Worm (Caenorhabditis elegans) whole organism, late embryonic: Measurements from ENCODE around the gene attf-5.

Experiments
- C08G9.2 ChIP-seq: sonication (generic microtip); optimal IDR thresholded peaks from 2 replicates; lab custom pipeline; 2016; ENCODE audit warnings: mild to moderate bottlenecking, missing genetic modification characterization, moderate library complexity, missing compliant biosample characterization
- C38D4.7 ChIP-seq: fragments of 200-800 bp; sonication (Bioruptor generic); optimal IDR thresholded peaks from 2 replicates; lab custom pipeline; 2018; ENCODE audit warnings: mild to moderate bottlenecking, missing genetic modification characterization, moderate library complexity, missing compliant biosample characterization
- T23F11.4 ChIP-seq: fragments of 200-800 bp; sonication (Bioruptor generic); optimal IDR thresholded peaks from 2 replicates; lab custom pipeline; 2018; ENCODE audit warnings: mild to moderate bottlenecking, missing genetic modification characterization, missing compliant biosample characterization
- ahr-1 ChIP-seq: sonication (generic microtip); optimal IDR thresholded peaks from 2 replicates; lab custom pipeline; 2016; ENCODE audit warnings: missing genetic modification characterization, missing compliant biosample characterization
- ceh-14 ChIP-seq: sonication (generic microtip); optimal IDR thresholded peaks from 2 replicates; lab custom pipeline; 2016; ENCODE audit warnings: missing genotype, missing genetic modification characterization, missing compliant biosample characterization
- ceh-18 ChIP-seq: sonication (generic microtip); optimal IDR thresholded peaks from 2 replicates; lab custom pipeline; 2016; ENCODE audit warnings: missing genetic modification characterization, missing compliant biosample characterization
- ceh-19 ChIP-seq: fragments of 200-800 bp; sonication (Bioruptor generic); optimal IDR thresholded peaks from 2 replicates; lab custom pipeline; 2018; ENCODE audit warnings: mild to moderate bottlenecking, missing genetic modification characterization, missing compliant biosample characterization
- ceh-2 ChIP-seq: sonication (generic microtip); optimal IDR thresholded peaks from 2 replicates; lab custom pipeline; 2016; ENCODE audit warnings: missing genotype, missing genetic modification characterization, missing compliant biosample characterization
- ceh-22 ChIP-seq: sonication (generic microtip); optimal IDR thresholded peaks from 2 replicates; lab custom pipeline; 2017; ENCODE audit warnings: missing biosample characterization, missing genetic modification characterization
- ceh-30 ChIP-seq: fragments of 150-350 bp; optimal IDR thresholded peaks from 2 replicates; lab custom pipeline; 2014; ENCODE audit warnings: missing biosample characterization, missing genetic modification characterization
- ceh-31 ChIP-seq: sonication (generic microtip); optimal IDR thresholded peaks from 2 replicates; lab custom pipeline; 2016; ENCODE audit warnings: missing genetic modification characterization, missing compliant biosample characterization
- ceh-34 ChIP-seq: sonication (generic microtip); optimal IDR thresholded peaks from 2 replicates; lab custom pipeline; 2016; ENCODE audit warnings: mild to moderate bottlenecking, missing genetic modification characterization, missing compliant biosample characterization
- ceh-48 ChIP-seq: sonication (generic microtip); optimal IDR thresholded peaks from 2 replicates; lab custom pipeline; 2016; ENCODE audit warnings: missing genetic modification characterization, inconsistent platforms, missing compliant biosample characterization
- che-1 ChIP-seq: sonication (generic microtip); optimal IDR thresholded peaks from 2 replicates; lab custom pipeline; 2016; ENCODE audit warnings: mild to moderate bottlenecking, missing genetic modification characterization, missing compliant biosample characterization
- dve-1 ChIP-seq: sonication (generic microtip); optimal IDR thresholded peaks from 2 replicates; lab custom pipeline; 2017; ENCODE audit warnings: antibody characterized with exemption, mild to moderate bottlenecking, missing genetic modification characterization, missing compliant biosample characterization
- elt-2 ChIP-seq: sonication (generic microtip); optimal IDR thresholded peaks from 2 replicates; lab custom pipeline; 2016; ENCODE audit warnings: missing genetic modification reagents, missing genetic modification characterization, missing compliant biosample characterization
- fax-1 ChIP-seq: sonication (generic microtip); optimal IDR thresholded peaks from 2 replicates; lab custom pipeline; 2016; ENCODE audit warnings: missing genotype, missing genetic modification characterization, missing compliant biosample characterization
- gmeb-2 ChIP-seq: sonication (generic microtip); optimal IDR thresholded peaks from 2 replicates; lab custom pipeline; 2016; ENCODE audit warnings: missing genetic modification characterization, inconsistent platforms, missing compliant biosample characterization
- hlh-13 ChIP-seq: fragments of 200-800 bp; sonication (Bioruptor generic); optimal IDR thresholded peaks from 2 replicates; lab custom pipeline; 2018; ENCODE audit warnings: mild to moderate bottlenecking, missing genetic modification characterization, missing compliant biosample characterization
- hlh-15 ChIP-seq: sonication (generic microtip); optimal IDR thresholded peaks from 2 replicates; lab custom pipeline; 2016; ENCODE audit warnings: missing genetic modification characterization, missing compliant biosample characterization
- hlh-30 ChIP-seq: sonication (generic microtip); optimal IDR thresholded peaks from 2 replicates; lab custom pipeline; 2017; ENCODE audit warnings: antibody characterized with exemption, missing genetic modification characterization, missing compliant biosample characterization; ENCODE audit not compliant: insufficient read depth
- hlh-6 ChIP-seq: sonication (generic microtip); optimal IDR thresholded peaks from 2 replicates; lab custom pipeline; 2016; ENCODE audit warnings: missing genotype, missing genetic modification characterization, missing compliant biosample characterization
- lin-11 ChIP-seq: fragments of 200-800 bp; sonication (Bioruptor generic); optimal IDR thresholded peaks from 2 replicates; lab custom pipeline; 2018; ENCODE audit warnings: mild to moderate bottlenecking, missing genetic modification characterization, missing compliant biosample characterization
- mec-3 ChIP-seq: sonication (generic microtip); optimal IDR thresholded peaks from 2 replicates; lab custom pipeline; 2016; ENCODE audit warnings: borderline replicate concordance, missing genetic modification characterization, missing compliant biosample characterization
- nfya-1 ChIP-seq: sonication (generic microtip); optimal IDR thresholded peaks from 2 replicates; lab custom pipeline; 2017; ENCODE audit warnings: missing genetic modification characterization, mild to moderate bottlenecking, missing compliant biosample characterization, antibody characterized with exemption, moderate library complexity
- npax-4 ChIP-seq: sonication (generic microtip); optimal IDR thresholded peaks from 2 replicates; lab custom pipeline; 2016; ENCODE audit warnings: missing genetic modification characterization, missing compliant biosample characterization
- pat-9 ChIP-seq: fragments of 200-800 bp; sonication (Bioruptor generic); optimal IDR thresholded peaks from 2 replicates; lab custom pipeline; 2018; ENCODE audit warnings: mild to moderate bottlenecking, missing genetic modification characterization, moderate library complexity, missing compliant biosample characterization
- pros-1 ChIP-seq: fragments of 150-350 bp; optimal IDR thresholded peaks from 2 replicates; lab custom pipeline; 2014; ENCODE audit warnings: missing biosample characterization, missing genetic modification reagents, missing genetic modification characterization
- ref-2 ChIP-seq: sonication (generic microtip); optimal IDR thresholded peaks from 2 replicates; lab custom pipeline; 2016; ENCODE audit warnings: missing genetic modification characterization, missing compliant biosample characterization
- rnt-1 ChIP-seq: sonication (generic microtip); optimal IDR thresholded peaks from 2 replicates; lab custom pipeline; 2016; ENCODE audit warnings: missing genetic modification characterization, missing compliant biosample characterization
- sdc-2 ChIP-seq: sonication (generic microtip); optimal IDR thresholded peaks from 2 replicates; lab custom pipeline; 2016; ENCODE audit warnings: missing genotype, missing genetic modification characterization, missing compliant biosample characterization
- syd-9 ChIP-seq: sonication (generic microtip); optimal IDR thresholded peaks from 2 replicates; lab custom pipeline; 2016; ENCODE audit warnings: mild to moderate bottlenecking, missing genetic modification characterization, moderate library complexity, missing compliant biosample characterization
- tbx-2 ChIP-seq: sonication (generic microtip); optimal IDR thresholded peaks from 2 replicates; lab custom pipeline; 2016; ENCODE audit warnings: missing genetic modification characterization, missing compliant biosample characterization
- tbx-7 ChIP-seq: sonication (generic microtip); optimal IDR thresholded peaks from 2 replicates; lab custom pipeline; 2016; ENCODE audit warnings: missing genotype, missing genetic modification characterization, missing compliant biosample characterization
- unc-3 ChIP-seq, 2 experiments: fragments of 200-800 bp in 1 of 2; sonication (Bioruptor generic) in 1 of 2; sonication (generic microtip) in 1 of 2; conservative IDR thresholded peaks in 1 of 2; optimal IDR thresholded peaks in 1 of 2; 2 replicates each; pipeline versions ENCODE4 v1.3.6 to Lab custom; 2016 to 2022; ENCODE audit warnings: missing compliant biosample characterization in 2 of 2, missing genetic modification characterization in 2 of 2, missing genetic modification reagents in 1 of 2
- unc-42 ChIP-seq: sonication (generic microtip); optimal IDR thresholded peaks from 2 replicates; lab custom pipeline; 2016; ENCODE audit warnings: missing genotype, missing genetic modification characterization, missing compliant biosample characterization
- unc-55 ChIP-seq: sonication (generic microtip); optimal IDR thresholded peaks from 2 replicates; lab custom pipeline; 2017; ENCODE audit warnings: missing biosample characterization, missing genetic modification reagents, missing genetic modification characterization
- zip-5 ChIP-seq: sonication (generic microtip); optimal IDR thresholded peaks from 2 replicates; lab custom pipeline; 2016; ENCODE audit warnings: missing genetic modification characterization, missing compliant biosample characterization

attf-5 gene

ce11 chrX:823736-824135, 35.6 kb downstream of the attf-5 start:
- TF ChIP-seq C08G9.2 (tag; lab: Kevin White, UChicago) = no peak
- TF ChIP-seq T23F11.4 = no peak
- TF ChIP-seq ceh-30 (tag; lab: Kevin White, UChicago) = no peak
- TF ChIP-seq ref-2 (tag; lab: Kevin White, UChicago) = no peak
- no peak for TF ChIP-seq ceh-22 (tag; lab: Kevin White, UChicago)
- TF ChIP-seq rnt-1 (tag; lab: Kevin White, UChicago) = no peak
- no peak for TF ChIP-seq unc-42
- TF ChIP-seq zip-5 = no peak
- no peak for TF ChIP-seq C38D4.7
- TF ChIP-seq unc-3 (GFP tag; conservative IDR thresholded peaks at IDR 0.05; lab: Robert Waterston, UW) = no peak
- TF ChIP-seq unc-3 (tag; optimal IDR thresholded peaks at IDR 0.05; lab: Kevin White, UChicago) = no peak
- TF ChIP-seq elt-2 (tag; lab: Kevin White, UChicago) = no peak
- no peak for TF ChIP-seq ceh-2
- TF ChIP-seq tbx-7 (tag; lab: Kevin White, UChicago) = no peak
- TF ChIP-seq nfya-1 (tag; lab: Kevin White, UChicago) = no peak
- TF ChIP-seq, all 69 proteins: peak for 0

- no peak for TF ChIP-seq hlh-15
- TF ChIP-seq gmeb-2 = no peak
- TF ChIP-seq hlh-6 (tag; lab: Kevin White, UChicago) = no peak
- no peak for TF ChIP-seq ref-2 (tag; lab: Kevin White, UChicago)
- no peak for TF ChIP-seq pat-9 (tag; lab: Kevin White, UChicago)
- no peak for TF ChIP-seq unc-3 (GFP tag; conservative IDR thresholded peaks at IDR 0.05; lab: Robert Waterston, UW)
- TF ChIP-seq unc-3 (tag; optimal IDR thresholded peaks at IDR 0.05; lab: Kevin White, UChicago) = no peak
- TF ChIP-seq C08G9.2 (tag; lab: Kevin White, UChicago) = no peak
- TF ChIP-seq che-1 (tag; lab: Kevin White, UChicago) = no peak
- TF ChIP-seq mec-3 (tag; lab: Kevin White, UChicago) = no peak
Observed at ce11 chrX:825375-825774, 37.2 kb downstream of the attf-5 start, which contains the start of gene daf-3. Gene daf-3 (minus strand): TSS chrX:825475.

- no peak for TF ChIP-seq hlh-13 (GFP tag; lab: Kevin White, UChicago)
- TF ChIP-seq ahr-1 (tag; lab: Kevin White, UChicago) = no peak
- TF ChIP-seq unc-42 = peak; percentile 41
- TF ChIP-seq syd-9 = no peak
- peak; percentile 92 for TF ChIP-seq ceh-48
- peak; percentile 65 for TF ChIP-seq ceh-31 (tag; lab: Kevin White, UChicago)
- TF ChIP-seq tbx-2 (tag; lab: Kevin White, UChicago) = peak; percentile 41
- peak; percentile 33 for TF ChIP-seq nfya-1 (tag; lab: Kevin White, UChicago)
- TF ChIP-seq sdc-2 (tag; lab: Kevin White, UChicago) = peak; percentile 47
- TF ChIP-seq lin-11 = no peak
- TF ChIP-seq hlh-30 (tag; lab: Kevin White, UChicago) = peak; percentile 15
- peak; percentile 16 for TF ChIP-seq elt-2 (tag; lab: Kevin White, UChicago)
Observed at ce11 chrX:825924-826323, 37.8 kb downstream of the attf-5 start.

ce11 chrX:827502-827901, 39.3 kb downstream of the attf-5 start:
- TF ChIP-seq unc-42 = peak; percentile 94
- no peak for TF ChIP-seq hlh-6 (tag; lab: Kevin White, UChicago)
- peak; percentile 51 for TF ChIP-seq ceh-18
- peak; percentile 58 for TF ChIP-seq sdc-2 (tag; lab: Kevin White, UChicago)
- peak; percentile 9 for TF ChIP-seq rnt-1 (tag; lab: Kevin White, UChicago)
- TF ChIP-seq nfya-1 (tag; lab: Kevin White, UChicago) = peak; percentile 65
- TF ChIP-seq tbx-7 (tag; lab: Kevin White, UChicago) = no peak
- no peak for TF ChIP-seq fax-1 (tag; lab: Kevin White, UChicago)
- peak; percentile 78 for TF ChIP-seq tbx-2 (tag; lab: Kevin White, UChicago)
- TF ChIP-seq ceh-14 (tag; lab: Kevin White, UChicago) = peak; percentile 25
- TF ChIP-seq unc-3 (GFP tag; conservative IDR thresholded peaks at IDR 0.05; lab: Robert Waterston, UW) = no peak
- TF ChIP-seq unc-3 (tag; optimal IDR thresholded peaks at IDR 0.05; lab: Kevin White, UChicago) = no peak
- TF ChIP-seq dve-1 = peak; percentile 72
- no peak for TF ChIP-seq zip-5
- TF ChIP-seq npax-4 (tag; lab: Kevin White, UChicago) = no peak
- no peak for TF ChIP-seq ceh-30 (tag; lab: Kevin White, UChicago)
- peak; percentile 35 for TF ChIP-seq ref-2 (tag; lab: Kevin White, UChicago)
- peak; percentile 70 for TF ChIP-seq ceh-31 (tag; lab: Kevin White, UChicago)
- TF ChIP-seq pros-1 = peak; percentile 6
- TF ChIP-seq ceh-19 = peak; percentile 6
- TF ChIP-seq unc-55 (GFP tag; lab: Kevin White, UChicago) = peak; percentile 74
- peak; percentile 36 for TF ChIP-seq ceh-34 (tag; lab: Kevin White, UChicago)
